Worm (Caenorhabditis elegans) whole organism, midembryonic: ENCODE results near the gene hst-2.

Experiments used
- flt-1 ChIP-seq: fragments of 200-800 bp; sonication (Bioruptor generic); IDR thresholded peaks from 2 replicates; pipeline ENCODE4 v1.3.6; 2022; ENCODE audit warnings: missing genetic modification characterization, missing compliant biosample characterization
- klf-2 ChIP-seq: fragments of 200-800 bp; sonication (Bioruptor generic); conservative IDR thresholded peaks from 2 replicates; pipeline ENCODE4 v1.3.6; 2022; ENCODE audit warnings: missing genetic modification reagents, missing genetic modification characterization, missing compliant biosample characterization
- med-1 ChIP-seq: sonication (generic microtip); optimal IDR thresholded peaks from 2 replicates; lab custom pipeline; 2017; ENCODE audit warnings: missing genetic modification characterization, mild to moderate bottlenecking, missing compliant biosample characterization, antibody characterized with exemption, missing genetic modification reagents; ENCODE audit not compliant: insufficient read depth
- ref-1 ChIP-seq: fragments of 200-800 bp; sonication (Bioruptor generic); conservative IDR thresholded peaks from 2 replicates; pipeline ENCODE4 v1.3.6; 2022; ENCODE audit warnings: missing genetic modification reagents, missing genetic modification characterization, missing compliant biosample characterization
- tab-1 ChIP-seq: fragments of 200-800 bp; sonication (Bioruptor generic); IDR thresholded peaks from 2 replicates; pipeline ENCODE4 v1.3.6; 2022; ENCODE audit warnings: missing genetic modification characterization, missing compliant biosample characterization
- ztf-23 ChIP-seq: fragments of 200-800 bp; sonication (Bioruptor generic); IDR thresholded peaks from 2 replicates; pipeline ENCODE4 v1.3.6; 2022; ENCODE audit warnings: missing genetic modification reagents, missing genetic modification characterization, missing compliant biosample characterization

DNA sequence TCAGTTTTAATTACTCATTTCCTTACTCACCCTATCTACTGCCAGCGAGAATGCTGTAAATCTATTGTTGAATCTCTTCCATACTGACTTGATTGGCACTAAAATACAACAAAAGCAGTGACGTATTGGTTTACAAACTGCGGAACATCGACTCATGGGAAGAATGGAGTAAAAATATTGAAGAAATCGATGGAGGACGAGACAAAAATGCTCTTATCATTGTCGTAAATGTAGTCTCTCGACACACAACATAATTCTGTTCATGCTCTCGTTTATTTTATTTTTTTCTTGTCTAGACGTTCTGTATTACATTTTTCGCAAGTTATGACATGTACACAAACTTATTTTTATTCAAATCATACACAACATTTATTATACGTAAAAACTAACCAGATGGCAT is 3.2 kb downstream of the hst-2 start, which contains the start of gene C34F6.11:
- TF ChIP-seq ztf-23 (no peak), ref-1 (GFP tag; lab: Robert Waterston, UW) (no peak), flt-1 (no peak), med-1 (GFP tag; lab: Kevin White, UChicago) (no peak), tab-1 (no peak), klf-2 (no peak)
